Worm (Caenorhabditis elegans) whole organism, late embryonic: ENCODE data around the gene Y54G11A.17.
"Not testable (repeated sequence)": the region's sequence is repeated elsewhere in the genome, so short reads cannot be mapped to it uniquely, and the experiment has no call there.

Experiments used
- C08G9.2 ChIP-seq: sonication (generic microtip); optimal IDR thresholded peaks from 2 replicates; lab custom pipeline; 2016; ENCODE audit warnings: mild to moderate bottlenecking, missing genetic modification characterization, moderate library complexity, missing compliant biosample characterization
- K09A11.1 ChIP-seq: sonication (generic microtip); optimal IDR thresholded peaks from 2 replicates; lab custom pipeline; 2017; ENCODE audit warnings: antibody characterized with exemption, mild to moderate bottlenecking, missing genetic modification characterization, missing compliant biosample characterization; ENCODE audit not compliant: insufficient read depth
- ahr-1 ChIP-seq: sonication (generic microtip); optimal IDR thresholded peaks from 2 replicates; lab custom pipeline; 2016; ENCODE audit warnings: missing genetic modification characterization, missing compliant biosample characterization
- ama-1 ChIP-seq: fragments of 150-350 bp; optimal IDR thresholded peaks from 2 replicates; lab custom pipeline; 2014
- ceh-14 ChIP-seq: sonication (generic microtip); optimal IDR thresholded peaks from 2 replicates; lab custom pipeline; 2016; ENCODE audit warnings: missing genotype, missing genetic modification characterization, missing compliant biosample characterization
- ceh-18 ChIP-seq: sonication (generic microtip); optimal IDR thresholded peaks from 2 replicates; lab custom pipeline; 2016; ENCODE audit warnings: missing genetic modification characterization, missing compliant biosample characterization
- ceh-19 ChIP-seq: fragments of 200-800 bp; sonication (Bioruptor generic); optimal IDR thresholded peaks from 2 replicates; lab custom pipeline; 2018; ENCODE audit warnings: mild to moderate bottlenecking, missing genetic modification characterization, missing compliant biosample characterization
- ceh-2 ChIP-seq: sonication (generic microtip); optimal IDR thresholded peaks from 2 replicates; lab custom pipeline; 2016; ENCODE audit warnings: missing genotype, missing genetic modification characterization, missing compliant biosample characterization
- ceh-22 ChIP-seq: sonication (generic microtip); optimal IDR thresholded peaks from 2 replicates; lab custom pipeline; 2017; ENCODE audit warnings: missing biosample characterization, missing genetic modification characterization
- ceh-31 ChIP-seq: sonication (generic microtip); optimal IDR thresholded peaks from 2 replicates; lab custom pipeline; 2016; ENCODE audit warnings: missing genetic modification characterization, missing compliant biosample characterization
- ceh-48 ChIP-seq: sonication (generic microtip); optimal IDR thresholded peaks from 2 replicates; lab custom pipeline; 2016; ENCODE audit warnings: missing genetic modification characterization, inconsistent platforms, missing compliant biosample characterization
- ceh-9 ChIP-seq: sonication (generic microtip); optimal IDR thresholded peaks from 2 replicates; lab custom pipeline; 2016; ENCODE audit warnings: mild to moderate bottlenecking, missing genetic modification characterization, inconsistent platforms, missing compliant biosample characterization
- elt-2 ChIP-seq: sonication (generic microtip); optimal IDR thresholded peaks from 2 replicates; lab custom pipeline; 2016; ENCODE audit warnings: missing genetic modification reagents, missing genetic modification characterization, missing compliant biosample characterization
- elt-4 ChIP-seq: sonication (generic microtip); optimal IDR thresholded peaks from 2 replicates; lab custom pipeline; 2016; ENCODE audit warnings: missing genetic modification characterization, missing compliant biosample characterization
- fax-1 ChIP-seq: sonication (generic microtip); optimal IDR thresholded peaks from 2 replicates; lab custom pipeline; 2016; ENCODE audit warnings: missing genotype, missing genetic modification characterization, missing compliant biosample characterization
- fkh-10 ChIP-seq: fragments of 150-350 bp; optimal IDR thresholded peaks from 2 replicates; lab custom pipeline; 2014; ENCODE audit warnings: missing biosample characterization, missing genetic modification reagents, missing genetic modification characterization
- fkh-6 ChIP-seq: sonication (generic microtip); optimal IDR thresholded peaks from 2 replicates; lab custom pipeline; 2016; ENCODE audit warnings: missing genetic modification characterization, missing compliant biosample characterization
- hlh-30 ChIP-seq: sonication (generic microtip); optimal IDR thresholded peaks from 2 replicates; lab custom pipeline; 2017; ENCODE audit warnings: antibody characterized with exemption, missing genetic modification characterization, missing compliant biosample characterization; ENCODE audit not compliant: insufficient read depth
- lim-6 ChIP-seq: sonication (generic microtip); optimal IDR thresholded peaks from 2 replicates; lab custom pipeline; 2016; ENCODE audit warnings: missing genetic modification characterization, missing compliant biosample characterization
- madf-2 ChIP-seq: sonication (generic microtip); optimal IDR thresholded peaks from 2 replicates; lab custom pipeline; 2017; ENCODE audit warnings: missing genetic modification characterization, missing compliant biosample characterization
- mec-3 ChIP-seq: sonication (generic microtip); optimal IDR thresholded peaks from 2 replicates; lab custom pipeline; 2016; ENCODE audit warnings: borderline replicate concordance, missing genetic modification characterization, missing compliant biosample characterization
- nfya-1 ChIP-seq: sonication (generic microtip); optimal IDR thresholded peaks from 2 replicates; lab custom pipeline; 2017; ENCODE audit warnings: missing genetic modification characterization, mild to moderate bottlenecking, missing compliant biosample characterization, antibody characterized with exemption, moderate library complexity
- nhr-11 ChIP-seq: fragments of 150-350 bp; optimal IDR thresholded peaks from 2 replicates; lab custom pipeline; 2014; ENCODE audit warnings: missing biosample characterization, missing genetic modification characterization
- odd-2 ChIP-seq: sonication (generic microtip); optimal IDR thresholded peaks from 2 replicates; lab custom pipeline; 2017; ENCODE audit warnings: antibody characterized with exemption, mild to moderate bottlenecking, missing genetic modification characterization, missing compliant biosample characterization
- pat-9 ChIP-seq: fragments of 200-800 bp; sonication (Bioruptor generic); optimal IDR thresholded peaks from 2 replicates; lab custom pipeline; 2018; ENCODE audit warnings: mild to moderate bottlenecking, missing genetic modification characterization, moderate library complexity, missing compliant biosample characterization
- pha-2 ChIP-seq: sonication (generic microtip); optimal IDR thresholded peaks from 2 replicates; lab custom pipeline; 2017; ENCODE audit warnings: mild to moderate bottlenecking, missing genetic modification characterization, missing compliant biosample characterization
- rnt-1 ChIP-seq: sonication (generic microtip); optimal IDR thresholded peaks from 2 replicates; lab custom pipeline; 2016; ENCODE audit warnings: missing genetic modification characterization, missing compliant biosample characterization
- sox-4 ChIP-seq: sonication (generic microtip); optimal IDR thresholded peaks from 2 replicates; lab custom pipeline; 2017; ENCODE audit warnings: mild to moderate bottlenecking, missing genetic modification characterization, inconsistent platforms, missing compliant biosample characterization
- tbx-2 ChIP-seq: sonication (generic microtip); optimal IDR thresholded peaks from 2 replicates; lab custom pipeline; 2016; ENCODE audit warnings: missing genetic modification characterization, missing compliant biosample characterization
- ttx-3 ChIP-seq: sonication (generic microtip); optimal IDR thresholded peaks from 2 replicates; lab custom pipeline; 2016; ENCODE audit warnings: missing genetic modification reagents, missing genetic modification characterization, missing compliant biosample characterization
- unc-3 ChIP-seq, 2 experiments: fragments of 200-800 bp in 1 of 2; sonication (Bioruptor generic) in 1 of 2; sonication (generic microtip) in 1 of 2; conservative IDR thresholded peaks in 1 of 2; optimal IDR thresholded peaks in 1 of 2; 2 replicates each; pipeline versions ENCODE4 v1.3.6 to Lab custom; 2016 to 2022; ENCODE audit warnings: missing compliant biosample characterization in 2 of 2, missing genetic modification characterization in 2 of 2, missing genetic modification reagents in 1 of 2
- unc-42 ChIP-seq: sonication (generic microtip); optimal IDR thresholded peaks from 2 replicates; lab custom pipeline; 2016; ENCODE audit warnings: missing genotype, missing genetic modification characterization, missing compliant biosample characterization
- ztf-16 ChIP-seq: sonication (generic microtip); optimal IDR thresholded peaks from 2 replicates; lab custom pipeline; 2017; ENCODE audit warnings: missing genetic modification characterization, missing compliant biosample characterization

Y54G11A.17 gene

ce11 chrII:14357936-14358416 is 8.8 kb upstream of the Y54G11A.17 start, which contains the start of the genes agl-1 and pfs-2 (continued):
- TF ChIP-seq ama-1 (lab: Kevin White, UChicago) (no peak), pha-2 (tag; lab: Kevin White, UChicago) (no peak), lim-6 (tag; lab: Kevin White, UChicago) (no peak), ceh-22 (tag; lab: Kevin White, UChicago) (no peak), ceh-18 (peak; percentile 64), fkh-10 (GFP tag; lab: Kevin White, UChicago) (no peak), nfya-1 (peak; percentile 77), ahr-1 (tag; lab: Kevin White, UChicago) (no peak), pat-9 (tag; lab: Kevin White, UChicago) (peak; percentile 11), nhr-11 (tag; lab: Kevin White, UChicago) (no peak), ztf-16 (tag; lab: Kevin White, UChicago) (no peak), ceh-9 (no peak), madf-2 (tag; lab: Kevin White, UChicago) (peak; percentile 21), hlh-30 (peak; percentile 43), odd-2 (tag; lab: Kevin White, UChicago) (no peak), rnt-1 (tag; lab: Kevin White, UChicago) (peak; percentile 21)

- TF ChIP-seq ceh-18 = no peak
- no peak for TF ChIP-seq elt-2
- no peak for TF ChIP-seq fax-1
- TF ChIP-seq, all 69 proteins: peak for 0
These were observed 2.1 kb upstream of the Y54G11A.17 start for ce11 chrII:14351352-14351751.

- TF ChIP-seq ceh-48 (tag; lab: Kevin White, UChicago) (no peak), mec-3 (tag; lab: Kevin White, UChicago) (no peak), elt-4 (tag; lab: Kevin White, UChicago) (no peak), unc-3 (GFP tag; conservative IDR thresholded peaks at IDR 0.05; lab: Robert Waterston, UW) (no peak), unc-3 (tag; optimal IDR thresholded peaks at IDR 0.05; lab: Kevin White, UChicago) (no peak), fkh-6 (tag; lab: Kevin White, UChicago) (no peak), nhr-11 (tag; lab: Kevin White, UChicago) (no peak), ceh-19 (GFP tag; lab: Kevin White, UChicago) (no peak), ahr-1 (tag; lab: Kevin White, UChicago) (no peak), sox-4 (tag; lab: Kevin White, UChicago) (no peak), ceh-2 (tag; lab: Kevin White, UChicago) (no peak), ttx-3 (no peak), ceh-31 (tag; lab: Kevin White, UChicago) (no peak), K09A11.1 (tag; lab: Kevin White, UChicago) (no peak)
These were observed 1.6 kb upstream of the Y54G11A.17 start for ce11 chrII:14350768-14351167.

ce11 chrII:14346243-14346642 is 3.0 kb downstream of the Y54G11A.17 start, which contains the start of gene Y54G11A.9:
Y54G11A.9 (minus strand) TSS chrII:14346438.
- TF ChIP-seq C08G9.2 (tag; lab: Kevin White, UChicago) (peak; percentile 42), tbx-2 (tag; lab: Kevin White, UChicago) (peak; percentile 23), ceh-31 (tag; lab: Kevin White, UChicago) (peak; percentile 71)

ce11 chrII:14344166-14344565 is 5.0 kb downstream of the Y54G11A.17 start, which contains the start of gene ddl-3:
ddl-3 (minus strand) TSS chrII:14344454.
- TF ChIP-seq ttx-3; fkh-10 (GFP tag; lab: Kevin White, UChicago); ceh-22 (tag; lab: Kevin White, UChicago): not testable (repeated sequence)

ce11 chrII:14321225-14321624 is 28.0 kb downstream of the Y54G11A.17 start:
- TF ChIP-seq unc-42 (tag; lab: Kevin White, UChicago) (peak; percentile 10), ceh-14 (peak; percentile 83), ceh-18 (no peak)
